Fruit fly (Drosophila melanogaster) Kc167 (cell line): ENCODE data around the gene CG34034.

ENCODE experiments used
- Myc ChIP-seq: fragments of >200 bp; optimal IDR thresholded peaks from 2 replicates; lab custom pipeline; 2017; ENCODE audit warnings: missing external identifiers
- Sin3A ChIP-seq: fragments of >200 bp; optimal IDR thresholded peaks from 2 replicates; lab custom pipeline; 2018; ENCODE audit warnings: missing external identifiers
- h ChIP-seq: fragments of >200 bp; optimal IDR thresholded peaks from 3 replicates; lab custom pipeline; 2018; ENCODE audit warnings: missing external identifiers
- insv ChIP-seq: fragments of >200 bp; optimal IDR thresholded peaks from 3 replicates; lab custom pipeline; 2018; ENCODE audit warnings: missing external identifiers
- psq ChIP-seq: fragments of >200 bp; optimal IDR thresholded peaks from 2 replicates; lab custom pipeline; 2017; ENCODE audit warnings: missing external identifiers
- ttk ChIP-seq: sonication (Bioruptor generic); optimal IDR thresholded peaks from 2 replicates; lab custom pipeline; 2017; ENCODE audit warnings: missing external identifiers

dm6 chr3R:21691114-21691513 lies 47.8 kb downstream of the CG34034 start:
- TF ChIP-seq psq (lab: Kevin White, UChicago) (no peak), h (no peak), insv (lab: Kevin White, UChicago) (no peak), Myc (lab: Kevin White, UChicago) (no peak), Sin3A (no peak), ttk (lab: Kevin White, UChicago) (no peak)
